Fruit fly (Drosophila melanogaster): ENCODE measurements around the gene CG43739.
A peak's percentile ranks its signal among the peaks of the same experiment; 100 is the strongest.

CG43739 gene

DNA sequence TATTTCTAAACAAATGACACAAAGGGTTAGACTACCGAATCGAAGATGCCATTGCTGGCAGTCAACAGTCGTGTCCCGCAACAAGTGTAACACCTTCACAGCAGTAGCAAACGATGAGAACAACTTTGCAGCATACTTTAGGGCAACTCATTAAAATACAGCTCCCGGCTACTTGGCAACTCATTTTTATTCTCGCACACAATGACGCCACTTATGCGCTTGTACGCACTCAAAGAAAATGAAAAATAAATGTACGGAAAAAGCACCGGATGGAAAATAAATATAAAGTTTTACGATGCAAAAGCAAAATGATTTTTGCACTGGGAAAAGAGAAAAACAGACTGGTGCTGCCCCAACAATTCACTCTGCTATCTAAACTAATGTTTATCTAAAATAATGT lies 27.5 kb downstream of the CG43739 start (continued):
- TF ChIP-seq CG8290 (GFP tag; optimal IDR thresholded peaks at IDR 0.05) (no peak), CG8290 (tag; optimal IDR thresholded peaks at IDR 0.05) (peak in 1 of 2 experiments; percentile 43), al (GFP tag; IDR thresholded peaks at IDR 0.05) (no peak), ap (GFP tag; IDR thresholded peaks at IDR 0.05) (no peak), Deaf1 (tag; optimal IDR thresholded peaks at IDR 0.05) (no peak), tgo (GFP tag; IDR thresholded peaks at IDR 0.05) (peak; percentile 24; the same call in 2 of the 3 replicates), psq (GFP tag; optimal IDR thresholded peaks at IDR 0.05) (no peak), Dek (tag; optimal IDR thresholded peaks at IDR 0.05) (no peak), Chrac-16 (GFP tag; optimal IDR thresholded peaks at IDR 0.05) (no peak), Dp (GFP tag; optimal IDR thresholded peaks at IDR 0.05) (no peak), pho (GFP tag; optimal IDR thresholded peaks at IDR 0.05) (no peak), Hr51 (GFP tag; optimal IDR thresholded peaks at IDR 0.05) (no peak), schlank (tag; optimal IDR thresholded peaks at IDR 0.05) (no peak), CG12659 (GFP tag; optimal IDR thresholded peaks at IDR 0.05) (peak; percentile 8), pum (GFP tag; optimal IDR thresholded peaks at IDR 0.05) (no peak), Pdp1 (GFP tag; optimal IDR thresholded peaks at IDR 0.05) (peak in 1 of 2 experiments; percentile 37), CG15073 (GFP tag; optimal IDR thresholded peaks at IDR 0.05) (peak; percentile 99), Doc2 (GFP tag; IDR thresholded peaks at IDR 0.05) (no peak), CG10147 (GFP tag; optimal IDR thresholded peaks at IDR 0.05) (no peak), dmrt11E (tag; optimal IDR thresholded peaks at IDR 0.05) (no peak), esg (GFP tag; conservative IDR thresholded peaks at IDR 0.05) (0 out of 2 replicates have a peak, but pooled peaks have one; percentile 14), HHEX (GFP tag; optimal IDR thresholded peaks at IDR 0.05) (no peak), sr (GFP tag; IDR thresholded peaks at IDR 0.05) (no peak), CG17328 (GFP tag; IDR thresholded peaks at IDR 0.05) (no peak), HmgD (GFP tag; optimal IDR thresholded peaks at IDR 0.05) (no peak), ci (GFP tag; IDR thresholded peaks at IDR 0.05) (peak; percentile 54; the same call in 1 of the 3 replicates), inv (GFP tag; IDR thresholded peaks at IDR 0.05; ENCODE audit: partially characterized antibody) (no peak), CG10979 (tag; optimal IDR thresholded peaks at IDR 0.05) (no peak), ATbp (GFP tag; optimal IDR thresholded peaks at IDR 0.05) (no peak), CG9876 (GFP tag; optimal IDR thresholded peaks at IDR 0.05) (no peak), sqz (GFP tag; optimal IDR thresholded peaks at IDR 0.05) (no peak), CG14860 (GFP tag; IDR thresholded peaks at IDR 0.05; ENCODE audit: partially characterized antibody) (no peak), prd (optimal IDR thresholded peaks at IDR 0.05) (no peak), prd (GFP tag; IDR thresholded peaks at IDR 0.05) (peak; percentile 34; the same call in 2 of the 3 replicates), HmgZ (tag; optimal IDR thresholded peaks at IDR 0.05) (no peak), CG17612 (GFP tag; IDR thresholded peaks at IDR 0.05) (no peak), slou (GFP tag; optimal IDR thresholded peaks at IDR 0.05) (no peak), salm (tag; optimal IDR thresholded peaks at IDR 0.05) (no peak), z (GFP tag; IDR thresholded peaks at IDR 0.05) (0 out of 3 replicates have a peak, but pooled peaks have one; percentile 21), bigmax (GFP tag; optimal IDR thresholded peaks at IDR 0.05) (no peak), CG17361 (GFP tag; IDR thresholded peaks at IDR 0.05) (no peak), run (tag; optimal IDR thresholded peaks at IDR 0.05) (no peak), Abd-B (GFP tag; optimal IDR thresholded peaks at IDR 0.05) (no peak), CG2199 (GFP tag; IDR thresholded peaks at IDR 0.05) (peak; percentile 92), CG17359 (tag; optimal IDR thresholded peaks at IDR 0.05) (peak; percentile 32), Dbx (GFP tag; IDR thresholded peaks at IDR 0.05) (0 out of 3 replicates have a peak, but pooled peaks have one; percentile 8)
